Fruit fly (Drosophila melanogaster): ENCODE data around the gene Hsc70-4.

DNA sequence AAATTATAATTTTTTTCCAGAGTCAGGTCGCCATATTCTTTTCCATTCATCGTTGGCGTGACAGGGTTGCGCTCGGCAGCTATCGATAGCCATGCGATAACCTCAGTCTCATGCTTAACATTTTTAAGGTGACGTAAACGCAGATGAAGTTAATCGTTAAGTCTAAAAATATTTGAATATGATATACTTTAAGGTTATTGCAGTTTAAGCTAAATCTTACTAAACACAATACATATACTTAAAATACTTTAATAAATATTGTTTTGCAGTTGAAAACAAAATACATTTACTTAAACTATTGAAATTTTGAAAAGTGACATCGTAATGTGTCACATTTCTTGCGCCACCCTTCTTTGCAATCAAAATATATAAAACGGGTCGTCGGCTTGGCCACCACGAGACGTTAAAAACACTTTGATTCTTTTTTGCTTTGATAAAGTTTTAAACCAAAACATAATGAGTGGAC is 32.7 kb downstream of the Hsc70-4 start, which contains the start of the genes Cp190 and CG4338:
- TF ChIP-seq OdsH (GFP tag; optimal IDR thresholded peaks at IDR 0.05) = peak; percentile 96
- peak; percentile 99 for TF ChIP-seq Sp1 (GFP tag; optimal IDR thresholded peaks at IDR 0.05)
- no peak for TF ChIP-seq Dfd (GFP tag; optimal IDR thresholded peaks at IDR 0.05)
- TF ChIP-seq br (GFP tag; optimal IDR thresholded peaks at IDR 0.05) = peak; percentile 94
- TF ChIP-seq psq (GFP tag; optimal IDR thresholded peaks at IDR 0.05) = peak; percentile 95
- TF ChIP-seq pan (optimal IDR thresholded peaks at IDR 0.05) = no peak
- peak; percentile 64 to 98 for TF ChIP-seq foxo (GFP tag; optimal IDR thresholded peaks at IDR 0.05)
- peak; percentile 97 for TF ChIP-seq dmrt93B (GFP tag; optimal IDR thresholded peaks at IDR 0.05)
- peak; percentile 95 for TF ChIP-seq ey (GFP tag; optimal IDR thresholded peaks at IDR 0.05)
- TF ChIP-seq Jra (GFP tag; optimal IDR thresholded peaks at IDR 0.05) = peak; percentile 80
- TF ChIP-seq Mio (GFP tag; optimal IDR thresholded peaks at IDR 0.05) = peak; percentile 48
- TF ChIP-seq jim (GFP tag; optimal IDR thresholded peaks at IDR 0.05) = no peak
